Worm (Caenorhabditis elegans) whole organism, midembryonic: Measurements from ENCODE around the gene ZK688.4.

Experiments
- T22C8.4 ChIP-seq: fragments of 200-800 bp; sonication (Bioruptor generic); IDR thresholded peaks from 2 replicates; pipeline ENCODE4 v1.3.6; 2022; ENCODE audit warnings: missing genetic modification characterization, missing compliant biosample characterization
- cog-1 ChIP-seq: sonication (generic microtip); optimal IDR thresholded peaks from 2 replicates; lab custom pipeline; 2016; ENCODE audit warnings: missing genetic modification characterization, missing compliant biosample characterization
- flt-1 ChIP-seq: fragments of 200-800 bp; sonication (Bioruptor generic); IDR thresholded peaks from 2 replicates; pipeline ENCODE4 v1.3.6; 2022; ENCODE audit warnings: missing genetic modification characterization, missing compliant biosample characterization
- klf-2 ChIP-seq: fragments of 200-800 bp; sonication (Bioruptor generic); conservative IDR thresholded peaks from 2 replicates; pipeline ENCODE4 v1.3.6; 2022; ENCODE audit warnings: missing genetic modification reagents, missing genetic modification characterization, missing compliant biosample characterization
- med-1 ChIP-seq: sonication (generic microtip); optimal IDR thresholded peaks from 2 replicates; lab custom pipeline; 2017; ENCODE audit warnings: missing genetic modification characterization, mild to moderate bottlenecking, missing compliant biosample characterization, antibody characterized with exemption, missing genetic modification reagents; ENCODE audit not compliant: insufficient read depth
- ref-1 ChIP-seq: fragments of 200-800 bp; sonication (Bioruptor generic); conservative IDR thresholded peaks from 2 replicates; pipeline ENCODE4 v1.3.6; 2022; ENCODE audit warnings: missing genetic modification reagents, missing genetic modification characterization, missing compliant biosample characterization
- tab-1 ChIP-seq: fragments of 200-800 bp; sonication (Bioruptor generic); IDR thresholded peaks from 2 replicates; pipeline ENCODE4 v1.3.6; 2022; ENCODE audit warnings: missing genetic modification characterization, missing compliant biosample characterization
- ztf-23 ChIP-seq: fragments of 200-800 bp; sonication (Bioruptor generic); IDR thresholded peaks from 2 replicates; pipeline ENCODE4 v1.3.6; 2022; ENCODE audit warnings: missing genetic modification reagents, missing genetic modification characterization, missing compliant biosample characterization
- ztf-29 ChIP-seq: fragments of 200-800 bp; sonication (Bioruptor generic); IDR thresholded peaks from 2 replicates; pipeline ENCODE4 v1.3.6; 2022; ENCODE audit warnings: missing genetic modification reagents, missing genetic modification characterization, missing compliant biosample characterization

DNA sequence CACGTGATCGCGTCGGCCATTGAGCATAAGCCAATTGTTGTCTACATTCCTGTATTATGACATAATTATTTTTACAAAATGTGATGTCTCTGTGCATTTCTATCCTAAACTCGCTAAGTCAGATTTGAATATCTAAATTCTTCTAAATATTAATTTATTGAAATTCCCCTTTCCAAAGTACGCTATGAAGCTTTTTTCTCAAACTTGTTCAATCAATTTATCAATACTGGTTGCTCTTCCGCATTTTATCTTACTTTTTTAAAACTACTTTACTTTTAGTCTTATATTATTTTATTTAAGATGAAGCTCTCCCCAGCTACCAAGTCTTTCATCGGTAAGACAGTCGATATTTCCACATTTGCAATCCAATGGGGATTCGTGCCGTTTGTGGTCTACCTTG is 35.5 kb upstream of the ZK688.4 start, which contains the start of gene tomm-7:
- no peak for TF ChIP-seq flt-1
- TF ChIP-seq ztf-23 (GFP tag; lab: Robert Waterston, UW), result no peak
- no peak for TF ChIP-seq klf-2
- no peak for TF ChIP-seq T22C8.4 (GFP tag; lab: Robert Waterston, UW)
- no peak for TF ChIP-seq cog-1 (tag; lab: Kevin White, UChicago)
- no peak for TF ChIP-seq ztf-29 (GFP tag; lab: Robert Waterston, UW)
- no peak for TF ChIP-seq ref-1 (GFP tag; lab: Robert Waterston, UW)
- TF ChIP-seq med-1, result no peak
- no peak for TF ChIP-seq tab-1 (GFP tag; lab: Robert Waterston, UW)
